Fruit fly (Drosophila melanogaster) whole organism, prepupa: ENCODE data around the gene ND-B14.5B.

Experiments
- Blimp-1 ChIP-seq: fragments of 200-800 bp; sonication (Bioruptor generic); optimal IDR thresholded peaks from 3 replicates; lab custom pipeline; 2017; ENCODE audit warnings: missing biosample characterization, missing genetic modification characterization, mild to moderate bottlenecking, moderate library complexity, missing genetic modification reagents
- CG34406 ChIP-seq: fragments of 200-800 bp; sonication (Bioruptor generic); optimal IDR thresholded peaks from 3 replicates; lab custom pipeline; 2016; ENCODE audit warnings: missing biosample characterization, missing genetic modification characterization
- CG6808 ChIP-seq: fragments of 200-800 bp; sonication (Bioruptor generic); optimal IDR thresholded peaks from 3 replicates; lab custom pipeline; 2017; ENCODE audit warnings: missing biosample characterization, missing genetic modification characterization, mild to moderate bottlenecking, moderate library complexity, missing genetic modification reagents
- Ets96B ChIP-seq: fragments of 200-800 bp; optimal IDR thresholded peaks from 2 replicates; lab custom pipeline; 2019; ENCODE audit warnings: missing biosample characterization, mild to moderate bottlenecking, missing genetic modification characterization, moderate library complexity
- Hr38 ChIP-seq: sonication (Bioruptor generic); optimal IDR thresholded peaks from 2 replicates; lab custom pipeline; 2016; ENCODE audit warnings: missing biosample characterization, missing genetic modification characterization
- Hr4 ChIP-seq: fragments of 200-800 bp; sonication (Bioruptor generic); optimal IDR thresholded peaks from 3 replicates; lab custom pipeline; 2016; ENCODE audit warnings: missing biosample characterization, missing genetic modification characterization
- lz ChIP-seq: fragments of 200-800 bp; sonication (Bioruptor generic); optimal IDR thresholded peaks from 3 replicates; lab custom pipeline; 2016; ENCODE audit warnings: missing biosample characterization, missing genetic modification characterization

- TF ChIP-seq Hr4 (peak; percentile 50), Blimp-1 (no peak), Hr38 (GFP tag; lab: Kevin White, UChicago) (no peak), Ets96B (tag; lab: Kevin White, UChicago) (no peak), lz (GFP tag; lab: Kevin White, UChicago) (no peak), CG34406 (GFP tag; lab: Kevin White, UChicago) (no peak), CG6808 (no peak)
Observed at dm6 chr2L:3100812-3101211, 44.8 kb downstream of the ND-B14.5B start.
